Worm (Caenorhabditis elegans) whole organism, L1 larva: Measurements from ENCODE around the gene grl-10.

Experiments used
- C04F5.9 ChIP-seq: sonication (generic microtip); optimal IDR thresholded peaks from 2 replicates; lab custom pipeline; 2016; ENCODE audit warnings: missing genetic modification characterization, missing compliant biosample characterization
- F16B12.6 ChIP-seq: fragments of 150-350 bp; optimal IDR thresholded peaks from 2 replicates; lab custom pipeline; 2014; ENCODE audit warnings: missing biosample characterization, missing genetic modification characterization
- Y116A8C.19 ChIP-seq: sonication (generic microtip); optimal IDR thresholded peaks from 2 replicates; lab custom pipeline; 2016; ENCODE audit warnings: missing compliant biosample characterization, missing genetic modification characterization, borderline replicate concordance
- ama-1 ChIP-seq: fragments of 150-350 bp; optimal IDR thresholded peaks from 2 replicates; lab custom pipeline; 2014
- blmp-1 ChIP-seq: fragments of 150-350 bp; optimal IDR thresholded peaks from 2 replicates; lab custom pipeline; 2014; ENCODE audit warnings: missing biosample characterization, missing genetic modification characterization
- ceh-8 ChIP-seq: fragments of 200-800 bp; sonication (Bioruptor generic); optimal IDR thresholded peaks from 2 replicates; lab custom pipeline; 2018; ENCODE audit warnings: mild to moderate bottlenecking, missing genetic modification characterization, moderate library complexity, missing compliant biosample characterization
- ceh-88 ChIP-seq: fragments of 200-800 bp; sonication (Bioruptor generic); IDR thresholded peaks from 2 replicates; pipeline ENCODE4 v1.3.6; 2022; ENCODE audit warnings: missing genetic modification characterization, missing compliant biosample characterization
- ces-1 ChIP-seq: fragments of 150-350 bp; optimal IDR thresholded peaks from 2 replicates; lab custom pipeline; 2014; ENCODE audit warnings: missing biosample characterization, missing genetic modification reagents, missing genetic modification characterization
- dsc-1 ChIP-seq: sonication (generic microtip); optimal IDR thresholded peaks from 2 replicates; lab custom pipeline; 2016; ENCODE audit warnings: mild to moderate bottlenecking, missing genetic modification characterization, missing compliant biosample characterization
- efl-1 ChIP-seq, 4 experiments: fragments of 150-350 bp; optimal IDR thresholded peaks in 3 of 4; peaks in 1 of 4; 1 replicate in 1 of 4; 2 replicates in 3 of 4; lab custom pipeline; 2014; ENCODE audit warnings: missing biosample characterization in 2 of 4, missing genetic modification characterization in 2 of 4, missing genetic modification reagents in 2 of 4
- efl-3 ChIP-seq: fragments of 200-800 bp; sonication (Bioruptor generic); optimal IDR thresholded peaks from 2 replicates; lab custom pipeline; 2018; ENCODE audit warnings: mild to moderate bottlenecking, missing genetic modification characterization, missing compliant biosample characterization
- egl-13 ChIP-seq: sonication (generic microtip); optimal IDR thresholded peaks from 2 replicates; lab custom pipeline; 2016; ENCODE audit warnings: missing genotype, missing genetic modification reagents, missing genetic modification characterization, missing compliant biosample characterization
- elt-3 ChIP-seq, 6 experiments: fragments of 150-350 bp in 1 of 6; sonication (generic microtip); optimal IDR thresholded peaks; 2 replicates each; lab custom pipeline; 2017 to 2018; ENCODE audit warnings: missing biosample characterization in 6 of 6, missing genetic modification characterization in 6 of 6, inconsistent platforms in 1 of 6
- fkh-10 ChIP-seq: sonication (generic microtip); optimal IDR thresholded peaks from 2 replicates; lab custom pipeline; 2017; ENCODE audit warnings: missing biosample characterization, missing genetic modification reagents, missing genetic modification characterization
- fkh-8 ChIP-seq: sonication (generic microtip); optimal IDR thresholded peaks from 2 replicates; lab custom pipeline; 2016; ENCODE audit warnings: mild to moderate bottlenecking, missing genetic modification characterization, missing compliant biosample characterization
- hpl-2 ChIP-seq: fragments of 150-350 bp; optimal IDR thresholded peaks from 2 replicates; lab custom pipeline; 2014; ENCODE audit warnings: missing biosample characterization, missing genetic modification reagents, missing genetic modification characterization
- irx-1 ChIP-seq: sonication (generic microtip); optimal IDR thresholded peaks from 2 replicates; lab custom pipeline; 2016; ENCODE audit warnings: missing genetic modification characterization, missing compliant biosample characterization
- jun-1 ChIP-seq: fragments of 150-350 bp; optimal IDR thresholded peaks from 2 replicates; lab custom pipeline; 2014; ENCODE audit warnings: missing biosample characterization, missing genetic modification reagents, missing genetic modification characterization
- lin-14 ChIP-seq: fragments of 200-800 bp; sonication (Bioruptor generic); optimal IDR thresholded peaks from 2 replicates; lab custom pipeline; 2018; ENCODE audit warnings: mild to moderate bottlenecking, missing genetic modification characterization, moderate library complexity, missing compliant biosample characterization
- lin-15B ChIP-seq: fragments of 150-350 bp; sonication (generic microtip); optimal IDR thresholded peaks from 3 replicates; lab custom pipeline; 2014; ENCODE audit warnings: missing biosample characterization, missing genetic modification characterization
- lin-35 ChIP-seq, 2 experiments: fragments of 150-350 bp; optimal IDR thresholded peaks; 2 replicates each; lab custom pipeline; 2014; ENCODE audit warnings: missing biosample characterization in 2 of 2, missing genetic modification characterization in 2 of 2, missing genetic modification reagents in 2 of 2
- lir-3 ChIP-seq: sonication (generic microtip); optimal IDR thresholded peaks from 2 replicates; lab custom pipeline; 2016; ENCODE audit warnings: mild to moderate bottlenecking, missing genetic modification characterization, moderate library complexity, missing compliant biosample characterization; ENCODE audit not compliant: poor library complexity
- mab-9 ChIP-seq: fragments of 200-800 bp; sonication (Bioruptor generic); IDR thresholded peaks from 2 replicates; pipeline ENCODE4 v1.3.6; 2022; ENCODE audit warnings: missing genetic modification reagents, missing genetic modification characterization, missing compliant biosample characterization
- mef-2 ChIP-seq: fragments of 150-350 bp; optimal IDR thresholded peaks from 2 replicates; lab custom pipeline; 2014; ENCODE audit warnings: missing biosample characterization, missing genetic modification characterization
- nhr-11 ChIP-seq: fragments of 150-350 bp; optimal IDR thresholded peaks from 2 replicates; lab custom pipeline; 2014; ENCODE audit warnings: missing biosample characterization, missing genetic modification characterization
- nhr-20 ChIP-seq: sonication (generic microtip); optimal IDR thresholded peaks from 2 replicates; lab custom pipeline; 2016; ENCODE audit warnings: mild to moderate bottlenecking, missing genetic modification characterization, missing compliant biosample characterization
- nhr-237 ChIP-seq: fragments of 150-350 bp; optimal IDR thresholded peaks from 2 replicates; lab custom pipeline; 2014; ENCODE audit warnings: missing biosample characterization, missing genetic modification characterization
- nhr-71 ChIP-seq: sonication (generic microtip); optimal IDR thresholded peaks from 2 replicates; lab custom pipeline; 2016; ENCODE audit warnings: mild to moderate bottlenecking, missing genetic modification characterization, moderate library complexity, missing compliant biosample characterization
- nhr-76 ChIP-seq: sonication (generic microtip); optimal IDR thresholded peaks from 2 replicates; lab custom pipeline; 2017; ENCODE audit warnings: missing biosample characterization, missing genetic modification characterization
- nhr-90 ChIP-seq: sonication (generic microtip); optimal IDR thresholded peaks from 2 replicates; lab custom pipeline; 2016; ENCODE audit warnings: mild to moderate bottlenecking, missing genetic modification characterization, missing compliant biosample characterization; ENCODE audit not compliant: poor library complexity
- pax-3 ChIP-seq: fragments of 200-800 bp; sonication (Bioruptor generic); optimal IDR thresholded peaks from 2 replicates; lab custom pipeline; 2018; ENCODE audit warnings: mild to moderate bottlenecking, missing genetic modification characterization, moderate library complexity, missing compliant biosample characterization
- pqm-1 ChIP-seq: sonication (generic microtip); optimal IDR thresholded peaks from 3 replicates; lab custom pipeline; 2017; ENCODE audit warnings: missing biosample characterization, missing genetic modification characterization
- rnt-1 ChIP-seq: sonication (generic microtip); optimal IDR thresholded peaks from 2 replicates; lab custom pipeline; 2016; ENCODE audit warnings: mild to moderate bottlenecking, missing genetic modification characterization, moderate library complexity, missing compliant biosample characterization
- snu-23 ChIP-seq: sonication (generic microtip); optimal IDR thresholded peaks from 2 replicates; lab custom pipeline; 2016; ENCODE audit warnings: missing genetic modification characterization, missing compliant biosample characterization
- sup-37 ChIP-seq: fragments of 200-800 bp; sonication (Bioruptor generic); optimal IDR thresholded peaks from 2 replicates; lab custom pipeline; 2018; ENCODE audit warnings: mild to moderate bottlenecking, missing genetic modification characterization, missing compliant biosample characterization
- swsn-7 ChIP-seq: sonication (generic microtip); optimal IDR thresholded peaks from 2 replicates; lab custom pipeline; 2016; ENCODE audit warnings: missing genetic modification characterization, missing compliant biosample characterization
- tlp-1 ChIP-seq: fragments of 150-350 bp; optimal IDR thresholded peaks from 2 replicates; lab custom pipeline; 2014; ENCODE audit warnings: missing biosample characterization, missing genetic modification characterization
- unc-130 ChIP-seq: fragments of 150-350 bp; optimal IDR thresholded peaks from 2 replicates; lab custom pipeline; 2017; ENCODE audit warnings: missing biosample characterization, missing genetic modification characterization, inconsistent platforms
- unc-62 ChIP-seq: fragments of 150-350 bp; optimal IDR thresholded peaks from 2 replicates; lab custom pipeline; 2014; ENCODE audit warnings: missing biosample characterization, missing genetic modification reagents, missing genetic modification characterization
- vab-15 ChIP-seq: sonication (generic microtip); optimal IDR thresholded peaks from 2 replicates; lab custom pipeline; 2017; ENCODE audit warnings: missing genotype, mild to moderate bottlenecking, missing genetic modification characterization, missing compliant biosample characterization
- xbp-1 ChIP-seq: sonication (generic microtip); optimal IDR thresholded peaks from 2 replicates; lab custom pipeline; 2016; ENCODE audit warnings: missing genetic modification characterization, missing compliant biosample characterization
- zip-4 ChIP-seq: fragments of 200-800 bp; sonication (Bioruptor generic); optimal IDR thresholded peaks from 2 replicates; lab custom pipeline; 2018; ENCODE audit warnings: mild to moderate bottlenecking, missing genetic modification characterization, moderate library complexity, missing compliant biosample characterization
- ztf-11 ChIP-seq, 2 experiments: sonication (generic microtip); optimal IDR thresholded peaks; 2 replicates each; lab custom pipeline; 2016 to 2017; ENCODE audit warnings: missing genetic modification characterization in 2 of 2, missing biosample characterization in 1 of 2, missing compliant biosample characterization in 1 of 2

Gene grl-10

DNA sequence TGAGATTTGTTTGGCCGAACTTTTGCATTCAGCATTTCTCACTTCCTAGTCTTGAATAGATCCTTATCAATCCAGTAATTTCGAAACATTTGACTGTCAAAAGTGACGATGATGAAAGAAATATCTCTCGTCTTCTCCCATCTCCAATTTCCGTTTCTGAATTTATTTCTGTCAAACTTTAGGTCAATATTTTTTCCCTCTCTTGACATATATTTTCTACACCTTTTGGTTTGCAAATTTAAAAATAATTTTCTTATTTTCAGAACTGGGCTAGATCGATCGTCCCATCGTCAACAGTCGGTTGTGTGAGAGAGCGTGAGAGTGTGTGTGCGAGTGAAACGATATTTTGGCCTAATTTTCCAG lies 30.4 kb downstream of the grl-10 start, which contains the start of gene xpo-1:
Gene xpo-1, plus strand, starts transcription at position 264 of the 363 bp plus-strand sequence.
- TF ChIP-seq blmp-1, result peak; percentile 19
- no peak for TF ChIP-seq efl-1 (optimal IDR thresholded peaks at IDR 0.05; lab: Kevin White, UChicago)
- TF ChIP-seq efl-1 (GFP tag; optimal IDR thresholded peaks at IDR 0.05 in 1 of 2; lab: Kevin White, UChicago), result peak in 1 of 2 experiments; percentile 20
- peak in 1 of 6 experiments; percentile 18 for TF ChIP-seq elt-3 (tag; optimal IDR thresholded peaks at IDR 0.05; lab: Kevin White, UChicago)
- TF ChIP-seq lin-15B, result no peak
- no peak for TF ChIP-seq ama-1 (lab: Kevin White, UChicago)

- TF ChIP-seq ces-1 (GFP tag; lab: Kevin White, UChicago), result no peak
- no peak for TF ChIP-seq zip-4 (GFP tag; lab: Kevin White, UChicago)
- TF ChIP-seq ztf-11 (tag; optimal IDR thresholded peaks at IDR 0.05; lab: Kevin White, UChicago), result no peak
- TF ChIP-seq fkh-8, result no peak
- TF ChIP-seq swsn-7, result no peak
- no peak for TF ChIP-seq irx-1 (tag; lab: Kevin White, UChicago)
- TF ChIP-seq xbp-1 (tag; lab: Kevin White, UChicago), result no peak
- no peak for TF ChIP-seq rnt-1
- TF ChIP-seq pax-3 (tag; lab: Kevin White, UChicago), result no peak
- TF ChIP-seq C04F5.9 (tag; lab: Kevin White, UChicago), result no peak
- no peak for TF ChIP-seq jun-1 (tag; lab: Kevin White, UChicago)
- no peak for TF ChIP-seq unc-62 (GFP tag; lab: Kevin White, UChicago)
- TF ChIP-seq vab-15 (tag; lab: Kevin White, UChicago), result no peak
- no peak for TF ChIP-seq nhr-76 (tag; lab: Kevin White, UChicago)
- no peak for TF ChIP-seq mef-2
- TF ChIP-seq unc-130 (tag; lab: Kevin White, UChicago), result no peak
- TF ChIP-seq efl-3 (GFP tag; lab: Kevin White, UChicago), result no peak
Measured at ce11 chrV:7806629-7807028, 32.3 kb downstream of the grl-10 start.

- no peak for TF ChIP-seq tlp-1 (tag; lab: Kevin White, UChicago)
- no peak for TF ChIP-seq efl-1 (optimal IDR thresholded peaks at IDR 0.05; lab: Kevin White, UChicago)
- peak in 1 of 2 experiments; percentile 59 for TF ChIP-seq efl-1 (GFP tag; optimal IDR thresholded peaks at IDR 0.05 in 1 of 2; lab: Kevin White, UChicago)
- no peak for TF ChIP-seq ceh-8 (GFP tag; lab: Kevin White, UChicago)
- no peak for TF ChIP-seq nhr-11 (tag; lab: Kevin White, UChicago)
Measured at ce11 chrV:7808444-7808843, 34.1 kb downstream of the grl-10 start.

- TF ChIP-seq irx-1 (tag; lab: Kevin White, UChicago) (no peak), mab-9 (GFP tag; lab: Robert Waterston, UW) (no peak), hpl-2 (GFP tag; lab: Kevin White, UChicago) (no peak), ztf-11 (tag; optimal IDR thresholded peaks at IDR 0.05; lab: Kevin White, UChicago) (no peak), Y116A8C.19 (no peak), nhr-90 (peak; percentile 15), fkh-8 (no peak), nhr-237 (tag; lab: Kevin White, UChicago) (no peak), lin-35 (GFP tag; optimal IDR thresholded peaks at IDR 0.05; lab: Kevin White, UChicago) (peak in 1 of 2 experiments; percentile 36), dsc-1 (tag; lab: Kevin White, UChicago) (no peak), egl-13 (tag; lab: Kevin White, UChicago) (no peak), nhr-71 (tag; lab: Kevin White, UChicago) (peak; percentile 7), lin-14 (GFP tag; lab: Kevin White, UChicago) (peak; percentile 28), efl-1 (optimal IDR thresholded peaks at IDR 0.05; lab: Kevin White, UChicago) (no peak), efl-1 (GFP tag; optimal IDR thresholded peaks at IDR 0.05 in 1 of 2; lab: Kevin White, UChicago) (peak in 1 of 2 experiments; percentile 78), lir-3 (no peak), sup-37 (GFP tag; lab: Kevin White, UChicago) (no peak), rnt-1 (no peak), F16B12.6 (no peak), fkh-10 (no peak), pqm-1 (tag; lab: Kevin White, UChicago) (no peak), nhr-20 (tag; lab: Kevin White, UChicago) (peak; percentile 22), ceh-88 (GFP tag; lab: Robert Waterston, UW) (no peak), snu-23 (GFP tag; lab: Kevin White, UChicago) (peak; percentile 19)
Measured at ce11 chrV:7809320-7810256, 35.2 kb downstream of the grl-10 start, which contains the start of gene ZK742.3. TSS of gene ZK742.3 (minus strand) at chrV:7809912.
